Fruit fly (Drosophila melanogaster) Kc167 (cell line): ENCODE data around the gene CG3842.

ENCODE experiments used
- Myc ChIP-seq: fragments of >200 bp; optimal IDR thresholded peaks from 2 replicates; lab custom pipeline; 2017; ENCODE audit warnings: missing external identifiers
- Sin3A ChIP-seq: fragments of >200 bp; optimal IDR thresholded peaks from 2 replicates; lab custom pipeline; 2018; ENCODE audit warnings: missing external identifiers
- h ChIP-seq: fragments of >200 bp; optimal IDR thresholded peaks from 3 replicates; lab custom pipeline; 2018; ENCODE audit warnings: missing external identifiers
- insv ChIP-seq: fragments of >200 bp; optimal IDR thresholded peaks from 3 replicates; lab custom pipeline; 2018; ENCODE audit warnings: missing external identifiers
- psq ChIP-seq: fragments of >200 bp; optimal IDR thresholded peaks from 2 replicates; lab custom pipeline; 2017; ENCODE audit warnings: missing external identifiers
- ttk ChIP-seq: sonication (Bioruptor generic); optimal IDR thresholded peaks from 2 replicates; lab custom pipeline; 2017; ENCODE audit warnings: missing external identifiers

DNA sequence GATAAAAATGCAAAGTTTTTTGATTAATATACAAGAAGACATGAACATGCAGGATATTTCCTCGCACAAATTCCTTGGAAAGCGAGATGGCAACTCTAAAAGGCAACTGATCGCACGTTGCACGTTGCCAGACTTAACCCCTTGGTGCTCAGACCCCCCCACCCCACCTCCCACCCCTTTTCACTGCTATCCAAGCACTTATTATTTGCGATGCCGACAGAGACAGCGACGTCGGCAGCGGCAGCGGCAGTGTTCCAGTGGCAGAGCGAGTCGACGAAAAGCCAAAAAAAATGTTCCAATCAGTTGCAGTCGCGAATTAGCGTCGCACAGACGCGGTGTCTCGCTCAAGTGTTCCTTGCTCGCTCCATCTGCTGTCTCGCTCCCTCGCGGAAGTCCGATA, 33.9 kb upstream of the CG3842 start, which contains the start of gene CG3823:
- no peak for TF ChIP-seq ttk
- TF ChIP-seq psq (lab: Kevin White, UChicago): no peak
- no peak for TF ChIP-seq h (lab: Kevin White, UChicago)
- no peak for TF ChIP-seq insv (lab: Kevin White, UChicago)
- TF ChIP-seq Sin3A (lab: Kevin White, UChicago): no peak
- TF ChIP-seq Myc (lab: Kevin White, UChicago): no peak
